Fruit fly (Drosophila melanogaster) whole organism, wandering third instar larva: ENCODE data around the gene CG15543.

Experiments used
- dmrt93B ChIP-seq: fragments of 200-800 bp; sonication (Bioruptor generic); optimal IDR thresholded peaks from 2 replicates; lab custom pipeline; 2018; ENCODE audit warnings: missing biosample characterization, mild to moderate bottlenecking, missing genetic modification characterization
- lola ChIP-seq: fragments of >200 bp; optimal IDR thresholded peaks from 2 replicates; lab custom pipeline; 2017; ENCODE audit warnings: missing biosample characterization, missing genetic modification characterization

DNA sequence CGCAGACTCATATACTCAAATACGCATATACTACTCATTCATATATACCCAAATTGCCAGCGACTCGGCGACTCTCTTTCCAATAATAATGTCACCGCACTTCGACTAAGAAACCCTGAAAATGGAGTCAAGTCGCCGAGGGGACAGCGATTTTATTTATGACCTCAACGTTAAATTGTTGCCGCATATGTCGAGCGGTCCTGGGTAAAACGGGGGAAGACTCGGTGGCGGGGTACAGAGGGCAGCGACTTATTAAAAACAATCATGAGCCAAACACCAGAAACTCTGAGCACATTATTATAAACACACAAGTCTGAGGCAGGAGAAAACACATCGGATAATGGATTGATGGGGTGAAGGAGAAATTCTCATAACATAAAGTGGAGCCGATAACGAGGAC, 7.6 kb upstream of the CG15543 start:
- TF ChIP-seq dmrt93B (no peak), lola (GFP tag; lab: Kevin White, UChicago) (no peak)
